Worm (Caenorhabditis elegans): ENCODE measurements around the gene C44B7.7.
A peak's percentile ranks its signal among the peaks of the same experiment; 100 is the strongest.

DNA sequence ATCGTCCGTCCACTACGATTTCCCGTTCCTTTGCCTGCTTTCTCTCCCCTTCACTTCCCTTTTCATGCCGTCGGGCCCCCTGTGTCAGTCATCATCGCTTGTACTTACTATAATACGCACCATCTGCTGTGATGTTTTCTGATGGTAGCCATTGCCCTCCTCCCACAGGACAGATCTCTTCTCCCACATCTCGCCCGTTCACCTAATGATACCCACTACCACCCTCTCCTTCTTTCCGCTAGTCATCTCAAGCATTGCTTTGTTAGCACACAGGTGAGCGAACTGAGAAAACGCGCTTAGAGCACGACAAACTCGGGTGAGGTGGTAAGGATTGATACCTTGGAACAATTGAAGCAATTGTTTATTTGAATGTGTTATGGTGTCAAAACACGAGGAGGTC is 49.0 kb downstream of the C44B7.7 start:
- TF ChIP-seq pqm-1 (tag; optimal IDR thresholded peaks at IDR 0.05) (no peak), hlh-30 (tag; optimal IDR thresholded peaks at IDR 0.05; ENCODE audit: insufficient read depth) (no peak), aly-2 (tag; optimal IDR thresholded peaks at IDR 0.05) (no peak), arid-1 (GFP tag; conservative IDR thresholded peaks at IDR 0.05) (no peak), egl-27 (tag; optimal IDR thresholded peaks at IDR 0.05) (no peak), ama-1 (optimal IDR thresholded peaks at IDR 0.05) (no peak), dve-1 (tag; optimal IDR thresholded peaks at IDR 0.05; ENCODE audit: insufficient read depth) (no peak), unc-62 (GFP tag; optimal IDR thresholded peaks at IDR 0.05 in 1 of 2) (no peak), unc-62 (tag; optimal IDR thresholded peaks at IDR 0.05) (no peak), nhr-6 (tag; optimal IDR thresholded peaks at IDR 0.05) (no peak), fkh-10 (GFP tag; optimal IDR thresholded peaks at IDR 0.05) (no peak), aha-1 (tag) (peak; percentile 8)
